Worm (Caenorhabditis elegans): ENCODE data around the gene srh-27.

ce11 chrII:12406394-12406793, 41.9 kb upstream of the srh-27 start, which contains the start of gene sre-30:
- TF ChIP-seq aly-2 (tag; optimal IDR thresholded peaks at IDR 0.05): no peak
- TF ChIP-seq snpc-4 (tag; optimal IDR thresholded peaks at IDR 0.05): no peak
- TF ChIP-seq nhr-12 (tag; optimal IDR thresholded peaks at IDR 0.05): no peak
- no peak for TF ChIP-seq elt-3 (tag; optimal IDR thresholded peaks at IDR 0.05)

Measured in whole organism, L2 larva.